Fruit fly (Drosophila melanogaster) whole organism, embryonic: ENCODE results near the gene CG43675.

ENCODE experiments used
- Atf-2 ChIP-seq: fragments of 200-800 bp; sonication (Bioruptor generic); optimal IDR thresholded peaks from 2 replicates; lab custom pipeline; 2016; ENCODE audit warnings: missing biosample characterization, missing genetic modification characterization
- B-H2 ChIP-seq: fragments of 200-800 bp; sonication (Bioruptor generic); optimal IDR thresholded peaks from 2 replicates; lab custom pipeline; 2018; ENCODE audit warnings: missing biosample characterization, mild to moderate bottlenecking, missing genetic modification characterization
- Bgb ChIP-seq: fragments of 200-800 bp; sonication (Bioruptor generic); IDR thresholded peaks from 2 replicates; pipeline ENCODE4 v1.3.6; 2022; ENCODE audit warnings: missing biosample characterization, missing genetic modification characterization; ENCODE audit not compliant: partially characterized antibody
- CG10209 ChIP-seq: fragments of 200-800 bp; sonication (Bioruptor generic); optimal IDR thresholded peaks from 3 replicates; lab custom pipeline; 2017; ENCODE audit warnings: missing biosample characterization, mild to moderate bottlenecking, missing genetic modification characterization, missing genetic modification reagents
- CG10366 ChIP-seq: fragments of 200-800 bp; sonication (Bioruptor generic); IDR thresholded peaks from 2 replicates; pipeline ENCODE4 v1.3.6; 2022; ENCODE audit warnings: missing biosample characterization, missing genetic modification characterization
- CG12155 ChIP-seq: fragments of 200-800 bp; sonication (Bioruptor generic); optimal IDR thresholded peaks from 3 replicates; lab custom pipeline; 2016; ENCODE audit warnings: missing biosample characterization, missing genetic modification characterization
- CG14014 ChIP-seq: fragments of 200-800 bp; sonication (Bioruptor generic); IDR thresholded peaks from 2 replicates; pipeline ENCODE4 v1.3.6; 2022; ENCODE audit warnings: missing biosample characterization, missing genetic modification characterization
- CG14050 ChIP-seq: fragments of 200-800 bp; sonication (Bioruptor generic); IDR thresholded peaks from 3 replicates; pipeline ENCODE4 v1.3.6; 2022; ENCODE audit warnings: missing biosample characterization, missing genetic modification characterization
- CG14965 ChIP-seq: fragments of 200-800 bp; sonication (Bioruptor generic); optimal IDR thresholded peaks from 2 replicates; lab custom pipeline; 2016; ENCODE audit warnings: missing biosample characterization, missing genetic modification characterization, borderline replicate concordance
- CG15073 ChIP-seq: fragments of 200-800 bp; sonication (Bioruptor generic); optimal IDR thresholded peaks from 2 replicates; lab custom pipeline; 2016; ENCODE audit warnings: missing biosample characterization, missing genetic modification characterization
- CG2120 ChIP-seq: fragments of 200-800 bp; sonication (Bioruptor generic); optimal IDR thresholded peaks from 3 replicates; lab custom pipeline; 2016; ENCODE audit warnings: missing biosample characterization, missing genetic modification characterization
- CG2129 ChIP-seq: fragments of 200-800 bp; sonication (Bioruptor generic); IDR thresholded peaks from 2 replicates; pipeline ENCODE4 v1.3.6; 2022; ENCODE audit warnings: missing biosample characterization, missing genetic modification characterization; ENCODE audit not compliant: partially characterized antibody
- CG32772 ChIP-seq: fragments of 200-800 bp; sonication (Bioruptor generic); IDR thresholded peaks from 2 replicates; pipeline ENCODE4 v1.3.6; 2022; ENCODE audit warnings: missing biosample characterization, missing genetic modification characterization
- CG34422 ChIP-seq: fragments of 200-800 bp; sonication (Bioruptor generic); IDR thresholded peaks from 3 replicates; pipeline ENCODE4 v1.3.6; 2022; ENCODE audit warnings: missing biosample characterization, missing genetic modification characterization
- CG3726 ChIP-seq: fragments of 200-800 bp; sonication (Bioruptor generic); IDR thresholded peaks from 3 replicates; pipeline ENCODE4, ENCODE4 v1.3.6; 2022; ENCODE audit warnings: missing biosample characterization, missing genetic modification characterization
- CG6813 ChIP-seq: fragments of 200-800 bp; sonication (Bioruptor generic); optimal IDR thresholded peaks from 2 replicates; lab custom pipeline; 2017; ENCODE audit warnings: missing biosample characterization, missing genetic modification characterization, mild to moderate bottlenecking, moderate library complexity, missing genetic modification reagents
- CG8290 ChIP-seq, 3 experiments: fragments of 200-800 bp; sonication (Bioruptor generic); optimal IDR thresholded peaks; 2 replicates each; lab custom pipeline; 2016 to 2019; ENCODE audit warnings: missing biosample characterization in 3 of 3, missing genetic modification characterization in 3 of 3, mild to moderate bottlenecking in 2 of 3, moderate library complexity in 1 of 3
- CG9727 ChIP-seq: fragments of 200-800 bp; sonication (Bioruptor generic); optimal IDR thresholded peaks from 3 replicates; lab custom pipeline; 2017; ENCODE audit warnings: missing biosample characterization, mild to moderate bottlenecking, missing genetic modification characterization
- Chrac-16 ChIP-seq: fragments of 200-800 bp; sonication (Bioruptor generic); optimal IDR thresholded peaks from 3 replicates; lab custom pipeline; 2016; ENCODE audit warnings: missing biosample characterization, missing genetic modification characterization
- Deaf1 ChIP-seq: fragments of 200-800 bp; optimal IDR thresholded peaks from 3 replicates; lab custom pipeline; 2019; ENCODE audit warnings: missing biosample characterization, mild to moderate bottlenecking, missing genetic modification characterization, moderate library complexity
- Dek ChIP-seq: fragments of 200-800 bp; sonication (Bioruptor generic); optimal IDR thresholded peaks from 3 replicates; lab custom pipeline; 2019; ENCODE audit warnings: missing biosample characterization, mild to moderate bottlenecking, missing genetic modification characterization, moderate library complexity
- E2f2 ChIP-seq: fragments of 200-800 bp; sonication (Bioruptor generic); IDR thresholded peaks from 2 replicates; pipeline ENCODE4 v1.3.6; 2022; ENCODE audit warnings: missing biosample characterization, missing genetic modification characterization
- Gsc ChIP-seq: fragments of 200-800 bp; sonication (Bioruptor generic); IDR thresholded peaks from 2 replicates; pipeline ENCODE4 v1.3.6; 2022; ENCODE audit warnings: missing biosample characterization, missing genetic modification characterization
- HLH4C ChIP-seq: fragments of 200-800 bp; sonication (Bioruptor generic); IDR thresholded peaks from 3 replicates; pipeline ENCODE4 v1.3.6; 2022; ENCODE audit warnings: missing biosample characterization, missing genetic modification characterization; ENCODE audit not compliant: partially characterized antibody
- HLHmδ ChIP-seq: fragments of 200-800 bp; sonication (Bioruptor generic); optimal IDR thresholded peaks from 2 replicates; lab custom pipeline; 2018; ENCODE audit warnings: missing biosample characterization, mild to moderate bottlenecking, missing genetic modification characterization, moderate library complexity
- HmgD ChIP-seq: fragments of 200-800 bp; sonication (Bioruptor generic); optimal IDR thresholded peaks from 3 replicates; lab custom pipeline; 2016; ENCODE audit warnings: missing biosample characterization, missing genetic modification characterization
- Hr39 ChIP-seq: fragments of >200 bp; optimal IDR thresholded peaks from 2 replicates; lab custom pipeline; 2017
- Hr78 ChIP-seq, 2 experiments: fragments of 200-800 bp in 1 of 2; fragments of >200 bp in 1 of 2; sonication (Bioruptor generic) in 1 of 2; optimal IDR thresholded peaks; 2 replicates each; lab custom pipeline; 2017 to 2019; ENCODE audit warnings: missing biosample characterization in 2 of 2, missing genetic modification characterization in 2 of 2, mild to moderate bottlenecking in 1 of 2, moderate library complexity in 1 of 2
- Pdp1 ChIP-seq, 2 experiments: fragments of 200-800 bp; sonication (Bioruptor generic); optimal IDR thresholded peaks; 3 replicates each; lab custom pipeline; 2016; ENCODE audit warnings: missing biosample characterization in 2 of 2, missing genetic modification characterization in 2 of 2, mild to moderate bottlenecking in 1 of 2, moderate library complexity in 1 of 2
- Poxn ChIP-seq: fragments of 200-800 bp; sonication (Bioruptor generic); IDR thresholded peaks from 2 replicates; pipeline ENCODE4 v1.3.6; 2022; ENCODE audit warnings: missing biosample characterization, missing genetic modification characterization
- Trl ChIP-seq, 3 experiments: fragments of >200 bp in 2 of 3; fragments of 200-800 bp in 1 of 3; sonication (Bioruptor generic) in 1 of 3; optimal IDR thresholded peaks; 2 replicates in 1 of 3; 3 replicates in 2 of 3; lab custom pipeline; 2016 to 2017; ENCODE audit warnings: missing biosample characterization in 1 of 3, missing genetic modification characterization in 1 of 3
- ab ChIP-seq: fragments of 200-800 bp; sonication (Bioruptor generic); optimal IDR thresholded peaks from 2 replicates; lab custom pipeline; 2016; ENCODE audit warnings: missing biosample characterization, missing genetic modification characterization
- al ChIP-seq: fragments of 200-800 bp; sonication (Bioruptor generic); IDR thresholded peaks from 2 replicates; pipeline ENCODE4 v1.3.6; 2022; ENCODE audit warnings: missing biosample characterization, missing genetic modification characterization
- ara ChIP-seq: fragments of 200-800 bp; sonication (Bioruptor generic); IDR thresholded peaks from 2 replicates; pipeline ENCODE4 v1.3.6; 2022; ENCODE audit warnings: missing biosample characterization, missing genetic modification characterization
- cg ChIP-seq: fragments of 200-800 bp; sonication (Bioruptor generic); optimal IDR thresholded peaks from 3 replicates; lab custom pipeline; 2019; ENCODE audit warnings: missing biosample characterization, mild to moderate bottlenecking, missing genetic modification characterization, moderate library complexity
- dan ChIP-seq: fragments of 200-800 bp; sonication (Bioruptor generic); IDR thresholded peaks from 2 replicates; pipeline ENCODE4 v1.3.6; 2022; ENCODE audit warnings: missing biosample characterization, missing genetic modification characterization
- ftz-f1 ChIP-seq: fragments of 200-800 bp; sonication (Bioruptor generic); optimal IDR thresholded peaks from 2 replicates; lab custom pipeline; 2016; ENCODE audit warnings: missing biosample characterization, missing genetic modification characterization
- gce ChIP-seq: fragments of 200-800 bp; sonication (Bioruptor generic); IDR thresholded peaks from 3 replicates; pipeline ENCODE4 v1.3.6; 2022; ENCODE audit warnings: missing biosample characterization, missing genetic modification characterization
- kni ChIP-seq: fragments of 200-800 bp; sonication (Bioruptor generic); optimal IDR thresholded peaks from 3 replicates; lab custom pipeline; 2017; ENCODE audit warnings: mild to moderate bottlenecking, missing biosample characterization, missing genetic modification reagents, missing genetic modification characterization
- nerfin-1 ChIP-seq: fragments of 200-800 bp; sonication (Bioruptor generic); optimal IDR thresholded peaks from 3 replicates; lab custom pipeline; 2019; ENCODE audit warnings: missing biosample characterization, mild to moderate bottlenecking, missing genetic modification characterization, moderate library complexity
- nerfin-2 ChIP-seq: fragments of 200-800 bp; sonication (Bioruptor generic); IDR thresholded peaks from 2 replicates; pipeline ENCODE4 v1.3.6; 2022; ENCODE audit warnings: missing biosample characterization, missing genetic modification characterization; ENCODE audit not compliant: partially characterized antibody
- pnt ChIP-seq: fragments of 200-800 bp; sonication (Bioruptor generic); optimal IDR thresholded peaks from 3 replicates; lab custom pipeline; 2016; ENCODE audit warnings: missing biosample characterization, missing genetic modification characterization
- repo ChIP-seq: fragments of 200-800 bp; sonication (Bioruptor generic); optimal IDR thresholded peaks from 2 replicates; lab custom pipeline; 2016; ENCODE audit warnings: missing biosample characterization, missing genetic modification characterization
- sd ChIP-seq: fragments of 200-800 bp; sonication (Bioruptor generic); optimal IDR thresholded peaks from 3 replicates; lab custom pipeline; 2018; ENCODE audit warnings: missing biosample characterization, mild to moderate bottlenecking, missing genetic modification characterization, moderate library complexity
- sima ChIP-seq: fragments of 200-800 bp; sonication (Bioruptor generic); optimal IDR thresholded peaks from 2 replicates; lab custom pipeline; 2016; ENCODE audit warnings: missing biosample characterization, missing genetic modification characterization
- tap ChIP-seq: fragments of 200-800 bp; optimal IDR thresholded peaks from 3 replicates; lab custom pipeline; 2019; ENCODE audit warnings: missing biosample characterization, mild to moderate bottlenecking, missing genetic modification characterization, moderate library complexity
- tna ChIP-seq: fragments of 200-800 bp; sonication (Bioruptor generic); IDR thresholded peaks from 2 replicates; pipeline ENCODE4 v1.3.6; 2022; ENCODE audit warnings: missing biosample characterization, missing genetic modification characterization; ENCODE audit not compliant: partially characterized antibody
- twi ChIP-seq: fragments of 200-800 bp; optimal IDR thresholded peaks from 2 replicates; lab custom pipeline; 2019; ENCODE audit warnings: missing biosample characterization, mild to moderate bottlenecking, missing genetic modification characterization, moderate library complexity
- vvl ChIP-seq: fragments of 200-800 bp; sonication (Bioruptor generic); IDR thresholded peaks from 2 replicates; pipeline ENCODE4 v1.3.6; 2022; ENCODE audit warnings: missing biosample characterization, missing genetic modification characterization

CG43675 gene

DNA sequence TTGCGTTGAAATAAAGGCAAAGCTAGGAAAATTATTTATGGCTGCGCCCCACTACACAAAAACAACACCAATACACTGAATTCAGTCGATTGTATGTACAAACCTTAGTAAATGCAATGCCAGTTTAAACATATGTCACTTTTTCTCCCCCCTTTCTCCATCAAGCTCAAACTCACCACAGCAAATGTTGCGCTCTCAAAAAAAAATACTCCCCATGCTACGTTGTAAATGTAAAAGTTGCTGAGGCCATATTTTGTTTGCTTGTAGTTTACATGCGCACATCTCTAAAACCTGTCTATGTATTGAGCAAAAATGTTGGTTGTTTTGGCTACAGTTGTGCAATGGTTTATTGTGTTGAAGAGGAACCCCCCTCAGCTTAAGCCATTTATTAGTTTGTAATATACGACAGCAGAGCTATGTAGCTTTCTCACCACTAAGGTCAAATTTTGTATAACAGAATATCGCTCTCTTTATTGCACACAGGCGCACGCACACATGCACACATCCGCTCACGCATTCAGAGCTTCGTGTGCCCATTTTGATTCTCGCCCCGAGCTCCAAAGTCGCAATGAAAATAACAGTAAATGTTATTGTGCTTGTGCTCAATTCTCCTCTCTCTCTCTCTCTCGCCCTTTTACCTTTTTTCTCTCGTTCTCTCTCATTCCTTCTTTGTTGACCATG is 2.6 kb upstream of the CG43675 start (continued):
- no peak for TF ChIP-seq Hr39 (lab: Kevin White, UChicago)
- TF ChIP-seq Pdp1 (GFP tag; optimal IDR thresholded peaks at IDR 0.05; lab: Kevin White, UChicago): peak in 1 of 2 experiments; percentile 92
- no peak for TF ChIP-seq Dek (tag; lab: Kevin White, UChicago)
- TF ChIP-seq HLHmδ (GFP tag; lab: Kevin White, UChicago): peak; percentile 20
- peak; percentile 89 to 98 for TF ChIP-seq Trl (optimal IDR thresholded peaks at IDR 0.05; lab: Kevin White, UChicago)
- peak; percentile 16 for TF ChIP-seq Trl (GFP tag; optimal IDR thresholded peaks at IDR 0.05; lab: Kevin White, UChicago)
- no peak for TF ChIP-seq HmgD (GFP tag; lab: Kevin White, UChicago)
- TF ChIP-seq pnt (GFP tag; lab: Kevin White, UChicago): no peak
- TF ChIP-seq E2f2: no peak
- peak; percentile 97 for TF ChIP-seq kni
- TF ChIP-seq CG9727 (GFP tag; lab: Kevin White, UChicago): no peak
- TF ChIP-seq CG3726 (GFP tag; lab: Robert Waterston, UW): no peak
- no peak for TF ChIP-seq CG2129
- TF ChIP-seq HLH4C (GFP tag; lab: Robert Waterston, UW): no peak
- TF ChIP-seq ab (GFP tag; lab: Kevin White, UChicago): peak; percentile 5
- no peak for TF ChIP-seq CG14014 (GFP tag; lab: Robert Waterston, UW)
- no peak for TF ChIP-seq vvl (GFP tag; lab: Robert Waterston, UW)
- no peak for TF ChIP-seq Gsc (GFP tag; lab: Robert Waterston, UW)
- TF ChIP-seq Bgb (GFP tag; lab: Robert Waterston, UW): no peak
- TF ChIP-seq nerfin-2 (GFP tag; lab: Robert Waterston, UW): no peak
- peak; percentile 91 for TF ChIP-seq cg
- TF ChIP-seq Chrac-16 (GFP tag; lab: Kevin White, UChicago): no peak
- peak; percentile 87 for TF ChIP-seq Deaf1 (tag; lab: Kevin White, UChicago)
- peak; percentile 67 for TF ChIP-seq ftz-f1
- TF ChIP-seq CG12155 (GFP tag; lab: Kevin White, UChicago): no peak
- no peak for TF ChIP-seq CG15073 (GFP tag; lab: Kevin White, UChicago)
- peak; percentile 51 for TF ChIP-seq nerfin-1 (tag; lab: Kevin White, UChicago)
- no peak for TF ChIP-seq CG14050
- TF ChIP-seq twi: peak; percentile 72
- TF ChIP-seq CG8290 (GFP tag; optimal IDR thresholded peaks at IDR 0.05; lab: Kevin White, UChicago): no peak
- TF ChIP-seq CG8290 (tag; optimal IDR thresholded peaks at IDR 0.05; lab: Kevin White, UChicago): no peak
- TF ChIP-seq CG2120 (GFP tag; lab: Kevin White, UChicago): no peak
- peak in 1 of 2 experiments; percentile 95 for TF ChIP-seq Hr78 (GFP tag; optimal IDR thresholded peaks at IDR 0.05; lab: Kevin White, UChicago)
- TF ChIP-seq CG34422 (GFP tag; lab: Robert Waterston, UW): no peak
- TF ChIP-seq sd (tag; lab: Kevin White, UChicago): peak; percentile 62
- no peak for TF ChIP-seq CG14965 (GFP tag; lab: Kevin White, UChicago)
- no peak for TF ChIP-seq al (GFP tag; lab: Robert Waterston, UW)
- TF ChIP-seq CG10209 (GFP tag; lab: Kevin White, UChicago): no peak
- no peak for TF ChIP-seq B-H2 (GFP tag; lab: Kevin White, UChicago)
- TF ChIP-seq ara (GFP tag; lab: Robert Waterston, UW): no peak
- TF ChIP-seq sima (GFP tag; lab: Kevin White, UChicago): no peak
- TF ChIP-seq Poxn: no peak
- TF ChIP-seq CG32772 (GFP tag; lab: Robert Waterston, UW): no peak
- TF ChIP-seq dan: no peak
- TF ChIP-seq gce (GFP tag; lab: Robert Waterston, UW): no peak
- no peak for TF ChIP-seq CG10366 (GFP tag; lab: Robert Waterston, UW)
- no peak for TF ChIP-seq CG6813 (GFP tag; lab: Kevin White, UChicago)
- TF ChIP-seq tap (tag; lab: Kevin White, UChicago): no peak
- no peak for TF ChIP-seq tna (GFP tag; lab: Robert Waterston, UW)
- no peak for TF ChIP-seq Atf-2
- no peak for TF ChIP-seq repo
